Fruit fly (Drosophila melanogaster) Kc167 (cell line): ENCODE data around the gene CG13793.

Source experiments
- psq ChIP-seq: fragments of >200 bp; optimal IDR thresholded peaks from 2 replicates; lab custom pipeline; 2017; ENCODE audit warnings: missing external identifiers
- ttk ChIP-seq: sonication (Bioruptor generic); optimal IDR thresholded peaks from 2 replicates; lab custom pipeline; 2017; ENCODE audit warnings: missing external identifiers

dm6 chr2L:7722102-7722501 lies 2.8 kb upstream of the CG13793 start:
- no peak for TF ChIP-seq psq (lab: Kevin White, UChicago)
- no peak for TF ChIP-seq ttk (lab: Kevin White, UChicago)
